Worm (Caenorhabditis elegans) whole organism, L2 larva: Measurements from ENCODE around the gene dop-1.

ENCODE experiments used
- R02D3.7 ChIP-seq: fragments of 150-350 bp; optimal IDR thresholded peaks from 2 replicates; lab custom pipeline; 2014; ENCODE audit warnings: missing biosample characterization, missing genetic modification characterization
- Y55F3AM.14 ChIP-seq: fragments of 200-800 bp; sonication (Bioruptor generic); optimal IDR thresholded peaks from 2 replicates; lab custom pipeline; 2018; ENCODE audit warnings: mild to moderate bottlenecking, missing genetic modification characterization, missing compliant biosample characterization
- ZK546.5 ChIP-seq: sonication (generic microtip); optimal IDR thresholded peaks from 2 replicates; lab custom pipeline; 2017; ENCODE audit warnings: missing biosample characterization, missing genetic modification characterization
- aly-2 ChIP-seq: fragments of 150-350 bp; optimal IDR thresholded peaks from 2 replicates; lab custom pipeline; 2014; ENCODE audit warnings: missing biosample characterization, missing genetic modification characterization
- egl-27 ChIP-seq: sonication (generic microtip); optimal IDR thresholded peaks from 3 replicates; lab custom pipeline; 2017; ENCODE audit warnings: missing biosample characterization, missing genetic modification reagents, missing genetic modification characterization
- lin-13 ChIP-seq: fragments of 150-350 bp; optimal IDR thresholded peaks from 2 replicates; lab custom pipeline; 2014; ENCODE audit warnings: missing biosample characterization, missing genetic modification reagents, missing genetic modification characterization
- lin-39 ChIP-seq: fragments of 150-350 bp; optimal IDR thresholded peaks from 2 replicates; lab custom pipeline; 2014; ENCODE audit warnings: missing biosample characterization, missing genetic modification reagents, missing genetic modification characterization
- lsy-2 ChIP-seq, 2 experiments: fragments of 150-350 bp in 1 of 2; sonication (generic microtip) in 1 of 2; optimal IDR thresholded peaks; 2 replicates each; lab custom pipeline; 2014 to 2017; ENCODE audit warnings: missing biosample characterization in 2 of 2, missing genetic modification characterization in 2 of 2
- nhr-11 ChIP-seq: fragments of 150-350 bp; optimal IDR thresholded peaks from 2 replicates; lab custom pipeline; 2014; ENCODE audit warnings: missing biosample characterization, missing genetic modification characterization
- nhr-23 ChIP-seq: fragments of 150-350 bp; optimal IDR thresholded peaks from 2 replicates; lab custom pipeline; 2014; ENCODE audit warnings: missing biosample characterization, missing genetic modification reagents, missing genetic modification characterization
- nhr-25 ChIP-seq: fragments of 150-350 bp; sonication (generic microtip); optimal IDR thresholded peaks from 3 replicates; lab custom pipeline; 2014; ENCODE audit warnings: missing biosample characterization, missing genetic modification characterization
- skn-1 ChIP-seq: sonication (generic microtip); optimal IDR thresholded peaks from 2 replicates; lab custom pipeline; 2017; ENCODE audit warnings: missing biosample characterization, missing genetic modification characterization
- sma-9 ChIP-seq, 2 experiments: fragments of 150-350 bp in 1 of 2; sonication (generic microtip) in 1 of 2; optimal IDR thresholded peaks; 2 replicates each; lab custom pipeline; 2014 to 2016; ENCODE audit warnings: missing genetic modification characterization in 2 of 2, mild to moderate bottlenecking in 1 of 2, missing biosample characterization in 1 of 2, missing compliant biosample characterization in 1 of 2, missing genetic modification reagents in 1 of 2, moderate library complexity in 1 of 2
- unc-62 ChIP-seq: fragments of 150-350 bp; optimal IDR thresholded peaks from 2 replicates; lab custom pipeline; 2014; ENCODE audit warnings: missing biosample characterization, missing genetic modification reagents, missing genetic modification characterization

DNA sequence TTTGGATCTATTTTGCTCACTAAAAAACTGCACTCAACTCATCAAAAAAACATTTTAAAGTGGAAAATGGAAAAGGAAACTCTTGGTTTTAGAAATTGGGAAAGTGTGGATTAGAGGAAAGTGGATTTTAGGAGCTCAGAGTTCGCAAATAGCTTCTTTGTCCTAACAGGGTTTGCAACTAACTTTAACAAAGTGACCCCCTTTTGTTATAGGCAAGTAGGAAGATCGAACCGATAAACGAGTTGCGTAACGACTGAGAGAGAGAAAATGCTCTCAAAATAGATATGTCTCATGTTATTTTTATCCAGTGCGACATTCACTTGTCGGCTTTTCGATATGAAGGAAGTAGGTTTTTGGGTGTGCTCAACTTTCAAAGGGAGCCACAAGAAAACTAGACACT lies 7.8 kb upstream of the dop-1 start:
- no peak for TF ChIP-seq Y55F3AM.14 (GFP tag; lab: Kevin White, UChicago)
- no peak for TF ChIP-seq egl-27 (tag; lab: Kevin White, UChicago)
- no peak for TF ChIP-seq lin-13 (GFP tag; lab: Kevin White, UChicago)
- no peak for TF ChIP-seq aly-2 (tag; lab: Kevin White, UChicago)
- TF ChIP-seq sma-9 (GFP tag; optimal IDR thresholded peaks at IDR 0.05; lab: Kevin White, UChicago) = no peak
- TF ChIP-seq sma-9 (tag; optimal IDR thresholded peaks at IDR 0.05; lab: Kevin White, UChicago) = no peak
- TF ChIP-seq nhr-23 (tag; lab: Kevin White, UChicago) = no peak
- no peak for TF ChIP-seq nhr-11
- no peak for TF ChIP-seq skn-1 (tag; lab: Kevin White, UChicago)
- no peak for TF ChIP-seq ZK546.5 (tag; lab: Kevin White, UChicago)
- no peak for TF ChIP-seq nhr-25 (tag; lab: Kevin White, UChicago)
- TF ChIP-seq unc-62 = no peak
- TF ChIP-seq lsy-2 (tag; optimal IDR thresholded peaks at IDR 0.05; lab: Kevin White, UChicago) = no peak
- TF ChIP-seq R02D3.7 (tag; lab: Kevin White, UChicago) = no peak
- no peak for TF ChIP-seq lin-39
